Worm (Caenorhabditis elegans): ENCODE data around the gene slc-46A.
A peak's percentile ranks its signal among the peaks of the same experiment; 100 is the strongest.

slc-46A gene

DNA sequence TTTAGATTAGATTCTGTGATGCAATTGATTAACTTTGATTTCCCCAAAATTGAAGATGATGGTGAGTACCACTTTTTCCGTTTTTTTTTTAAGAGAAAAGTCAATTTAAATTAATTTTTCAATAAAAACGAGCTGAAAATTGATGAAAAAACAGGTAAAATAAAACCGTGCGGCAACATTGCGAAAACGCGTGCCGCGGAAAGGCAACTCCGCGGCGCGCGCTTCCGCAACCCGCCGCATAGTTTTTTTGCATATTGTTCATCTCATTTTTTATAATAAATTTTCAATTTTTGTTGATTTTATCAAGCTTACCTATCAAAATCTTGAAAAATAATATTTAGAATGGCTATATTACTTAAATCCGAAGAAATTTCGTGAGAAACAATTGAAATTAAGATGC lies 51.9 kb downstream of the slc-46A start (continued):
- TF ChIP-seq F44E2.7 (GFP tag; IDR thresholded peaks at IDR 0.05): 0 out of 2 replicates have a peak, but pooled peaks have one; percentile 15
- TF ChIP-seq mep-1 (tag; optimal IDR thresholded peaks at IDR 0.05): peak; percentile 20

DNA sequence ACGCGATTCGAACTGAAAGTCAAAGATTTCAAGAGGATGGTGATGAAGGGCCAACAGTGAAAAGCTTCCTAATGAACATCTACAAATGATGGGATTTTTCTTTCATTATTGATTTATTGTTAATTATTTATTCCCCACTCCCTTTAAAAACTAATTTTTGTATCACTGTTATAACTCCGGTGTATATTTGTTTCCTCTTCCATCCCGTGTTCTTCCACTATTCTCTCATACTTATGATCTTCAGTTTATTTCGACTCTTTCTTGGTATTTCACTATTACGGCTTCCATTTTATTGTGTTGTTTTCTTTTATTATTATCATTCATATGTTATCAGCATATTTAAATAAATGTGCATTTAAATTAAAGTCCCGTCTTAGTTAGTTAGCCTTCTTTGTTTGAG lies 55.3 kb downstream of the slc-46A start:
- TF ChIP-seq Y75B8A.6 (GFP tag; IDR thresholded peaks at IDR 0.05): no peak
- no peak for TF ChIP-seq nhr-10 (tag; optimal IDR thresholded peaks at IDR 0.05)
- TF ChIP-seq zfp-2 (tag; optimal IDR thresholded peaks at IDR 0.05): no peak
- peak in 1 of 2 experiments; percentile 51 for TF ChIP-seq unc-62 (GFP tag; optimal IDR thresholded peaks at IDR 0.05 in 1 of 2)
- TF ChIP-seq unc-62 (tag; optimal IDR thresholded peaks at IDR 0.05): no peak
- no peak for TF ChIP-seq dmd-8 (GFP tag; IDR thresholded peaks at IDR 0.05)
- peak; percentile 44 for TF ChIP-seq mep-1 (tag; optimal IDR thresholded peaks at IDR 0.05)
- no peak for TF ChIP-seq dmd-9 (GFP tag; IDR thresholded peaks at IDR 0.05)
- TF ChIP-seq dve-1 (tag; optimal IDR thresholded peaks at IDR 0.05; ENCODE audit: insufficient read depth): peak; percentile 36
- TF ChIP-seq tra-1 (GFP tag; IDR thresholded peaks at IDR 0.05): no peak
- no peak for TF ChIP-seq ceh-44 (GFP tag; IDR thresholded peaks at IDR 0.05)
- no peak for TF ChIP-seq vab-7 (GFP tag; IDR thresholded peaks at IDR 0.05)
- no peak for TF ChIP-seq ztf-11 (tag; optimal IDR thresholded peaks at IDR 0.05)
- peak; percentile 8 for TF ChIP-seq pqm-1 (tag; optimal IDR thresholded peaks at IDR 0.05)
- TF ChIP-seq nhr-76 (tag; optimal IDR thresholded peaks at IDR 0.05): no peak
- no peak for TF ChIP-seq nhr-41 (GFP tag; IDR thresholded peaks at IDR 0.05)
- TF ChIP-seq dmd-6 (GFP tag; IDR thresholded peaks at IDR 0.05): peak; percentile 37
- TF ChIP-seq madf-5 (GFP tag; IDR thresholded peaks at IDR 0.05): no peak
- peak; percentile 14 for TF ChIP-seq nhr-77 (tag; optimal IDR thresholded peaks at IDR 0.05)
- TF ChIP-seq arid-1 (GFP tag; conservative IDR thresholded peaks at IDR 0.05): no peak
- TF ChIP-seq snpc-4 (tag; optimal IDR thresholded peaks at IDR 0.05): no peak
- TF ChIP-seq ceh-28 (tag; optimal IDR thresholded peaks at IDR 0.05): no peak
- TF ChIP-seq php-3 (GFP tag; IDR thresholded peaks at IDR 0.05): peak; percentile 5; the same call in 1 of the 2 replicates
- no peak for TF ChIP-seq hif-1 (tag; optimal IDR thresholded peaks at IDR 0.05)
- no peak for TF ChIP-seq ceh-20 (GFP tag; IDR thresholded peaks at IDR 0.05)
- no peak for TF ChIP-seq F10B5.3 (tag; optimal IDR thresholded peaks at IDR 0.05)
- no peak for TF ChIP-seq zag-1 (tag; optimal IDR thresholded peaks at IDR 0.05)
- no peak for TF ChIP-seq nhr-28 (tag; optimal IDR thresholded peaks at IDR 0.05)
- TF ChIP-seq daf-16 (GFP tag; optimal IDR thresholded peaks at IDR 0.05): no peak
- peak; percentile 61 for TF ChIP-seq daf-16 (tag; optimal IDR thresholded peaks at IDR 0.05)
- no peak for TF ChIP-seq ama-1 (optimal IDR thresholded peaks at IDR 0.05)

Measured in whole organism, L4 larva.